Comparison of ENCODE assay signal across 3 worm cellular contexts in the genomic region with DNA sequence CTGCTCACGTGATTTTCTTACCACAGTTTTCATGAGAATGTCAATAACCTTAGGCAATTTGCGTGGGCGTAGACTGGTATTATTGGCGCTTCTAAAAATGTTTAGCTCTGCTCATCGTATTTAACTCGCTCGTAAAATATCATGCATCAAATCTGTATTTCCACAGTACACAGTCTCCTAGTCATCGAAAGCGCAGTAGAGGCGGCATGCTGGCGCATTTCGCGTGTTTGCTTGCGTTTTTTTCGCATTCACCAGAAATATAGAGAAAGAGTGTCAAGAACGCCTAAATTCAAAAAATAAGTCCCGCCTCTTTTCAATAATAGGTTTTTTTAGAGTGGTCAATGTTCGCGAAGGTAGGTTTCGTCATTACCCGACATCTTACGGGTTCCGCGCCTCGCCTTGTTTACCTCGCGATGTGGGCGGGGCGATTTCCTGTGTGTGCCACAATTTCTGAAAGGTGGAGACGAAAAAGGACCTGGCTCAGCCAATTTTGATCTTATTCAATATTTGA.
TF ChIP-seq lines count a peak whose summit lies in the region.

No protein-coding gene starts in this region.

TF ChIP-seq in whole organism, L1 larva, 84 proteins besides CTCF, POLR2A, EP300 and RAD21 (continued from another document):
- no peak for TF ChIP-seq fkh-10 (GFP tag; optimal IDR thresholded peaks at IDR 0.05; lab: Kevin White, UChicago)

TF ChIP-seq in whole organism, L4 larva, 104 proteins besides CTCF, POLR2A, EP300 and RAD21 (continued from another document):
- TF ChIP-seq nhr-77 (tag; optimal IDR thresholded peaks at IDR 0.05; lab: Kevin White, UChicago) = no peak
- TF ChIP-seq nhr-41 (GFP tag; IDR thresholded peaks at IDR 0.05; lab: Robert Waterston, UW) = 0 out of 2 replicates have a peak, but pooled peaks have one; percentile 15
- TF ChIP-seq sdz-12 (GFP tag; optimal IDR thresholded peaks at IDR 0.05; lab: Kevin White, UChicago) = no peak
- peak in 1 of 2 experiments; percentile 32 for TF ChIP-seq hif-1 (tag; optimal IDR thresholded peaks at IDR 0.05; lab: Kevin White, UChicago)
- TF ChIP-seq F10B5.3 (tag; optimal IDR thresholded peaks at IDR 0.05; lab: Kevin White, UChicago) = peak; percentile 58
- TF ChIP-seq D1046.2 (GFP tag; IDR thresholded peaks at IDR 0.05; lab: Robert Waterston, UW) = peak; percentile 73
- peak; percentile 60 for TF ChIP-seq hlh-11 (tag; optimal IDR thresholded peaks at IDR 0.05; lab: Kevin White, UChicago)
- TF ChIP-seq nhr-102 (tag; optimal IDR thresholded peaks at IDR 0.05; lab: Kevin White, UChicago) = peak; percentile 76
- TF ChIP-seq nhr-42 (GFP tag; IDR thresholded peaks at IDR 0.05; lab: Robert Waterston, UW) = 0 out of 2 replicates have a peak, but pooled peaks have one; percentile 69
- peak; percentile 81 for TF ChIP-seq arid-1 (GFP tag; conservative IDR thresholded peaks at IDR 0.05; lab: Robert Waterston, UW)
- peak; percentile 69 to 82 for TF ChIP-seq daf-16 (GFP tag; optimal IDR thresholded peaks at IDR 0.05; lab: Kevin White, UChicago)
- peak; percentile 88 for TF ChIP-seq daf-16 (tag; optimal IDR thresholded peaks at IDR 0.05; lab: Kevin White, UChicago)
- no peak for TF ChIP-seq Y5F2A.4 (GFP tag; optimal IDR thresholded peaks at IDR 0.05; lab: Kevin White, UChicago)
- TF ChIP-seq F49E8.2 (tag; optimal IDR thresholded peaks at IDR 0.05; lab: Kevin White, UChicago; ENCODE audit: borderline replicate concordance) = peak; percentile 95
- TF ChIP-seq aly-2 (tag; optimal IDR thresholded peaks at IDR 0.05; lab: Kevin White, UChicago) = no peak
- peak; percentile 65 for TF ChIP-seq php-3 (GFP tag; IDR thresholded peaks at IDR 0.05; lab: Robert Waterston, UW)
- TF ChIP-seq snpc-1.2 (GFP tag; IDR thresholded peaks at IDR 0.05; lab: Robert Waterston, UW) = peak; percentile 86
- TF ChIP-seq zfp-2 (tag; optimal IDR thresholded peaks at IDR 0.05; lab: Kevin White, UChicago) = no peak
- no peak for TF ChIP-seq cey-2 (tag; optimal IDR thresholded peaks at IDR 0.05; lab: Kevin White, UChicago; ENCODE audit: borderline replicate concordance, insufficient read depth)
- TF ChIP-seq fos-1 (tag; optimal IDR thresholded peaks at IDR 0.05; lab: Kevin White, UChicago) = no peak
- peak; percentile 82; the same call in 1 of the 2 replicates for TF ChIP-seq Y75B8A.6 (GFP tag; IDR thresholded peaks at IDR 0.05; lab: Robert Waterston, UW)
- peak; percentile 81 for TF ChIP-seq egl-43 (GFP tag; IDR thresholded peaks at IDR 0.05; lab: Robert Waterston, UW)
- peak; percentile 66 for TF ChIP-seq pha-4 (GFP tag; IDR thresholded peaks at IDR 0.05; lab: Robert Waterston, UW)
- no peak for TF ChIP-seq pha-4 (tag; optimal IDR thresholded peaks at IDR 0.05; lab: Kevin White, UChicago)
- peak; percentile 76 for TF ChIP-seq spr-1 (tag; optimal IDR thresholded peaks at IDR 0.05; lab: Kevin White, UChicago)
- peak; percentile 92 for TF ChIP-seq T26A8.4 (GFP tag; IDR thresholded peaks at IDR 0.05; lab: Robert Waterston, UW)
- peak; percentile 87; the same call in 1 of the 2 replicates for TF ChIP-seq zfp-3 (GFP tag; conservative IDR thresholded peaks at IDR 0.05; lab: Robert Waterston, UW)
- TF ChIP-seq lin-39 (tag; optimal IDR thresholded peaks at IDR 0.05; lab: Kevin White, UChicago) = no peak
- TF ChIP-seq skn-1 (tag; optimal IDR thresholded peaks at IDR 0.05; lab: Kevin White, UChicago) = no peak
- TF ChIP-seq aha-1 (tag; lab: Kevin White, UChicago) = peak; percentile 82
- TF ChIP-seq dmd-8 (GFP tag; IDR thresholded peaks at IDR 0.05; lab: Robert Waterston, UW) = peak; percentile 10; the same call in 1 of the 2 replicates
- TF ChIP-seq ama-1 (optimal IDR thresholded peaks at IDR 0.05; lab: Kevin White, UChicago) = peak; percentile 98
- no peak for TF ChIP-seq fkh-10 (GFP tag; optimal IDR thresholded peaks at IDR 0.05; lab: Kevin White, UChicago)
- TF ChIP-seq mdt-29 (GFP tag; IDR thresholded peaks at IDR 0.05; lab: Robert Waterston, UW) = peak; percentile 88
- peak in 1 of 2 experiments; percentile 88 for TF ChIP-seq unc-62 (GFP tag; optimal IDR thresholded peaks at IDR 0.05 in 1 of 2; lab: Kevin White, UChicago)
- no peak for TF ChIP-seq unc-62 (tag; optimal IDR thresholded peaks at IDR 0.05; lab: Kevin White, UChicago)
- TF ChIP-seq snpc-4 (tag; optimal IDR thresholded peaks at IDR 0.05; lab: Kevin White, UChicago) = peak; percentile 85
- TF ChIP-seq lin-13 (GFP tag; optimal IDR thresholded peaks at IDR 0.05; lab: Kevin White, UChicago) = peak; percentile 51
- TF ChIP-seq lin-38 (GFP tag; IDR thresholded peaks at IDR 0.05; lab: Robert Waterston, UW) = peak; percentile 89

TF ChIP-seq in whole organism, young adult, 124 proteins besides CTCF, POLR2A, EP300 and RAD21 (continued from another document):
- TF ChIP-seq lsy-27 (tag; optimal IDR thresholded peaks at IDR 0.05; lab: Kevin White, UChicago; ENCODE audit: borderline replicate concordance, insufficient read depth) (no peak), lin-54 (GFP tag; optimal IDR thresholded peaks at IDR 0.05; lab: Kevin White, UChicago) (peak; percentile 89), ekl-4 (GFP tag; IDR thresholded peaks at IDR 0.05; lab: Robert Waterston, UW) (peak; percentile 94), B0035.1 (tag; optimal IDR thresholded peaks at IDR 0.05; lab: Kevin White, UChicago) (peak; percentile 33), F49E8.2 (tag; optimal IDR thresholded peaks at IDR 0.05; lab: Kevin White, UChicago; ENCODE audit: insufficient read depth) (peak; percentile 96), snpc-1.1 (tag; optimal IDR thresholded peaks at IDR 0.05; lab: Kevin White, UChicago; ENCODE audit: insufficient read depth) (peak; percentile 96), atf-7 (tag; optimal IDR thresholded peaks at IDR 0.05; lab: Kevin White, UChicago) (peak; percentile 43), F55B11.4 (tag; optimal IDR thresholded peaks at IDR 0.05; lab: Kevin White, UChicago; ENCODE audit: borderline replicate concordance, insufficient read depth) (no peak), ccch-3 (GFP tag; optimal IDR thresholded peaks at IDR 0.05; lab: Kevin White, UChicago) (no peak), tbp1 (GFP tag; optimal IDR thresholded peaks at IDR 0.05; lab: Kevin White, UChicago) (peak; percentile 78), nhr-90 (tag; optimal IDR thresholded peaks at IDR 0.05; lab: Kevin White, UChicago) (peak; percentile 70), madf-10 (tag; optimal IDR thresholded peaks at IDR 0.05; lab: Kevin White, UChicago) (no peak), bed-2 (GFP tag; IDR thresholded peaks at IDR 0.05; lab: Robert Waterston, UW) (no peak), F39B2.1 (GFP tag; IDR thresholded peaks at IDR 0.05; lab: Robert Waterston, UW) (no peak), aptf-3 (GFP tag; IDR thresholded peaks at IDR 0.05; lab: Robert Waterston, UW) (no peak), lin-26 (GFP tag; IDR thresholded peaks at IDR 0.05; lab: Robert Waterston, UW) (peak; percentile 92), efl-1 (GFP tag; optimal IDR thresholded peaks at IDR 0.05; lab: Kevin White, UChicago) (peak; percentile 58), ceh-40 (GFP tag; IDR thresholded peaks at IDR 0.05; lab: Robert Waterston, UW) (0 out of 2 replicates have a peak, but pooled peaks have one; percentile 36), madf-8 (GFP tag; conservative IDR thresholded peaks at IDR 0.05; lab: Robert Waterston, UW) (peak; percentile 75), Y56A3A.18 (GFP tag; IDR thresholded peaks at IDR 0.05; lab: Robert Waterston, UW) (peak; percentile 87; the same call in 1 of the 2 replicates), lsl-1 (GFP tag; optimal IDR thresholded peaks at IDR 0.05; lab: Kevin White, UChicago) (peak; percentile 91), nhr-120 (GFP tag; IDR thresholded peaks at IDR 0.05; lab: Robert Waterston, UW) (no peak), rcor-1 (GFP tag; IDR thresholded peaks at IDR 0.05; lab: Robert Waterston, UW) (peak; percentile 85), madf-3 (GFP tag; IDR thresholded peaks at IDR 0.05; lab: Robert Waterston, UW) (peak; percentile 76; the same call in 1 of the 2 replicates), mel-28 (tag; optimal IDR thresholded peaks at IDR 0.05; lab: Kevin White, UChicago; ENCODE audit: borderline replicate concordance) (peak; percentile 20), repo-1 (tag; optimal IDR thresholded peaks at IDR 0.05; lab: Kevin White, UChicago) (peak; percentile 93), ztf-25 (GFP tag; IDR thresholded peaks at IDR 0.05; lab: Robert Waterston, UW) (0 out of 2 replicates have a peak, but pooled peaks have one; percentile 61), C17E4.6 (GFP tag; IDR thresholded peaks at IDR 0.05; lab: Robert Waterston, UW) (peak; percentile 95), ztf-6 (GFP tag; IDR thresholded peaks at IDR 0.05; lab: Robert Waterston, UW) (no peak), T07F8.4 (tag; optimal IDR thresholded peaks at IDR 0.05; lab: Kevin White, UChicago) (no peak), let-607 (tag; optimal IDR thresholded peaks at IDR 0.05; lab: Kevin White, UChicago) (peak; percentile 34 to 77), xnd-1 (tag; optimal IDR thresholded peaks at IDR 0.05; lab: Kevin White, UChicago) (peak; percentile 65), hsf-1 (GFP tag; IDR thresholded peaks at IDR 0.05; lab: Robert Waterston, UW) (peak; percentile 76), hlh-26 (GFP tag; conservative IDR thresholded peaks at IDR 0.05; lab: Robert Waterston, UW) (no peak), ets-4 (GFP tag; optimal IDR thresholded peaks at IDR 0.05; lab: Kevin White, UChicago) (no peak), Y67H2A.10 (GFP tag; conservative IDR thresholded peaks at IDR 0.05; lab: Robert Waterston, UW) (peak; percentile 39), zfh-2 (GFP tag; conservative IDR thresholded peaks at IDR 0.05; lab: Robert Waterston, UW) (no peak), rec-8 (tag; optimal IDR thresholded peaks at IDR 0.05; lab: Kevin White, UChicago) (peak; percentile 46 to 81), ceh-58 (GFP tag; IDR thresholded peaks at IDR 0.05; lab: Robert Waterston, UW) (no peak), nfya-1 (tag; optimal IDR thresholded peaks at IDR 0.05; lab: Kevin White, UChicago; ENCODE audit: borderline replicate concordance, insufficient read depth) (no peak), rpc-1 (optimal IDR thresholded peaks at IDR 0.05; lab: Kevin White, UChicago) (no peak), rpc-1 (tag; optimal IDR thresholded peaks at IDR 0.05; lab: Kevin White, UChicago) (peak; percentile 5), nhr-179 (tag; optimal IDR thresholded peaks at IDR 0.05; lab: Kevin White, UChicago) (no peak), K12H6.12 (tag; optimal IDR thresholded peaks at IDR 0.05; lab: Kevin White, UChicago) (no peak), F10E7.11 (tag; optimal IDR thresholded peaks at IDR 0.05; lab: Kevin White, UChicago) (no peak), ztf-26 (tag; optimal IDR thresholded peaks at IDR 0.05; lab: Kevin White, UChicago) (peak; percentile 64), zim-3 (tag; optimal IDR thresholded peaks at IDR 0.05; lab: Kevin White, UChicago) (peak; percentile 71), attf-5 (GFP tag; optimal IDR thresholded peaks at IDR 0.05; lab: Kevin White, UChicago) (peak; percentile 52), somi-1 (GFP tag; optimal IDR thresholded peaks at IDR 0.05; lab: Kevin White, UChicago) (no peak), nfya-2 (GFP tag; IDR thresholded peaks at IDR 0.05; lab: Robert Waterston, UW) (no peak), cebp-1 (GFP tag; IDR thresholded peaks at IDR 0.05; lab: Robert Waterston, UW) (no peak), cebp-1 (tag; optimal IDR thresholded peaks at IDR 0.05; lab: Kevin White, UChicago) (peak; percentile 69), ceh-27 (GFP tag; optimal IDR thresholded peaks at IDR 0.05; lab: Kevin White, UChicago) (peak; percentile 57), hmg-20 (GFP tag; IDR thresholded peaks at IDR 0.05; lab: Robert Waterston, UW) (no peak), egl-18 (GFP tag; IDR thresholded peaks at IDR 0.05; lab: Robert Waterston, UW) (no peak), mxl-1 (tag; optimal IDR thresholded peaks at IDR 0.05; lab: Kevin White, UChicago) (peak; percentile 22), lin-35 (GFP tag; optimal IDR thresholded peaks at IDR 0.05; lab: Kevin White, UChicago) (peak in 1 of 3 experiments; percentile 51), F57C9.4 (tag; optimal IDR thresholded peaks at IDR 0.05; lab: Kevin White, UChicago) (no peak), him-1 (tag; optimal IDR thresholded peaks at IDR 0.05; lab: Kevin White, UChicago) (peak; percentile 94), bed-1 (GFP tag; IDR thresholded peaks at IDR 0.05; lab: Robert Waterston, UW) (0 out of 2 replicates have a peak, but pooled peaks have one; percentile 75), die-1 (tag; optimal IDR thresholded peaks at IDR 0.05; lab: Kevin White, UChicago) (peak; percentile 51), fkh-3 (tag; optimal IDR thresholded peaks at IDR 0.05; lab: Kevin White, UChicago) (peak; percentile 91), chd-7 (tag; optimal IDR thresholded peaks at IDR 0.05; lab: Kevin White, UChicago) (peak; percentile 84), Y53G8AR.9 (GFP tag; conservative IDR thresholded peaks at IDR 0.05; lab: Robert Waterston, UW) (peak; percentile 80), athp-1 (tag; optimal IDR thresholded peaks at IDR 0.05; lab: Kevin White, UChicago) (peak; percentile 84), cebp-2 (GFP tag; IDR thresholded peaks at IDR 0.05; lab: Robert Waterston, UW) (0 out of 2 replicates have a peak, but pooled peaks have one; percentile 57), aptf-2 (GFP tag; conservative IDR thresholded peaks at IDR 0.05; lab: Robert Waterston, UW) (no peak), ceh-100 (GFP tag; IDR thresholded peaks at IDR 0.05; lab: Robert Waterston, UW) (peak; percentile 83), mes-4 (tag; optimal IDR thresholded peaks at IDR 0.05; lab: Kevin White, UChicago) (peak; percentile 13), unc-130 (GFP tag; optimal IDR thresholded peaks at IDR 0.05; lab: Kevin White, UChicago) (peak; percentile 86), egl-44 (GFP tag; IDR thresholded peaks at IDR 0.05; lab: Robert Waterston, UW) (no peak; the same call in 1 of the 2 replicates), ztf-28 (GFP tag; IDR thresholded peaks at IDR 0.05; lab: Robert Waterston, UW) (peak; percentile 89), ztf-18 (tag; optimal IDR thresholded peaks at IDR 0.05; lab: Kevin White, UChicago) (peak; percentile 97), mcd-1 (GFP tag; IDR thresholded peaks at IDR 0.05; lab: Robert Waterston, UW) (peak; percentile 86)
